Worm (Caenorhabditis elegans) whole organism, L4 larva: Measurements from ENCODE around the gene W04G3.7.

Experiments
- D1046.2 ChIP-seq: fragments of 200-800 bp; sonication (Bioruptor generic); IDR thresholded peaks from 2 replicates; pipeline ENCODE4 v1.3.6; 2022; ENCODE audit warnings: missing genetic modification characterization, missing compliant biosample characterization
- R02D3.7 ChIP-seq: fragments of 150-350 bp; sonication (generic microtip); optimal IDR thresholded peaks from 3 replicates; lab custom pipeline; 2014; ENCODE audit warnings: missing biosample characterization, missing genetic modification characterization
- Y105C5A.15 ChIP-seq: fragments of 200-800 bp; sonication (Bioruptor generic); IDR thresholded peaks from 2 replicates; pipeline ENCODE4 v1.3.6; 2022; ENCODE audit warnings: missing genetic modification characterization, missing compliant biosample characterization
- Y75B8A.6 ChIP-seq: fragments of 200-800 bp; sonication (Bioruptor generic); IDR thresholded peaks from 2 replicates; pipeline ENCODE4 v1.3.6; 2022; ENCODE audit warnings: missing genetic modification reagents, missing genetic modification characterization, missing compliant biosample characterization
- ZK337.2 ChIP-seq: fragments of 200-800 bp; sonication (Bioruptor generic); IDR thresholded peaks from 2 replicates; pipeline ENCODE4 v1.3.6; 2022; ENCODE audit warnings: missing genetic modification reagents, missing genetic modification characterization, missing compliant biosample characterization
- aha-1 ChIP-seq: fragments of 150-350 bp; peaks from one replicate; lab custom pipeline; 2014; ENCODE audit warnings: missing biosample characterization, missing genetic modification characterization
- ama-1 ChIP-seq: fragments of 150-350 bp; optimal IDR thresholded peaks from 2 replicates; lab custom pipeline; 2014; ENCODE audit warnings: inconsistent platforms, mixed read lengths
- attf-4 ChIP-seq: sonication (generic microtip); optimal IDR thresholded peaks from 3 replicates; lab custom pipeline; 2017; ENCODE audit warnings: missing biosample characterization, missing genetic modification characterization
- ceh-82 ChIP-seq: sonication (generic microtip); optimal IDR thresholded peaks from 2 replicates; lab custom pipeline; 2017; ENCODE audit warnings: missing biosample characterization, missing genetic modification characterization
- ces-1 ChIP-seq: fragments of 150-350 bp; sonication (generic microtip); optimal IDR thresholded peaks from 4 replicates; lab custom pipeline; 2014; ENCODE audit warnings: missing biosample characterization, missing genetic modification reagents, missing genetic modification characterization
- daf-16 ChIP-seq, 3 experiments: sonication (generic microtip); optimal IDR thresholded peaks; 2 replicates each; lab custom pipeline; 2016 to 2017; ENCODE audit warnings: missing genetic modification characterization in 3 of 3, missing genetic modification reagents in 3 of 3, mild to moderate bottlenecking in 2 of 3, missing compliant biosample characterization in 2 of 3, missing biosample characterization in 1 of 3, moderate library complexity in 1 of 3
- dve-1 ChIP-seq: sonication (generic microtip); optimal IDR thresholded peaks from 2 replicates; lab custom pipeline; 2017; ENCODE audit warnings: antibody characterized with exemption, mild to moderate bottlenecking, missing genetic modification characterization, missing compliant biosample characterization; ENCODE audit not compliant: insufficient read depth
- hlh-11 ChIP-seq: fragments of 200-800 bp; sonication (Bioruptor generic); optimal IDR thresholded peaks from 2 replicates; lab custom pipeline; 2018; ENCODE audit warnings: mild to moderate bottlenecking, missing genetic modification characterization, missing compliant biosample characterization
- hlh-30 ChIP-seq: sonication (generic microtip); optimal IDR thresholded peaks from 2 replicates; lab custom pipeline; 2017; ENCODE audit warnings: antibody characterized with exemption, mild to moderate bottlenecking, missing genetic modification characterization, missing compliant biosample characterization; ENCODE audit not compliant: insufficient read depth
- hmg-1.1 ChIP-seq: fragments of 200-800 bp; sonication (Bioruptor generic); IDR thresholded peaks from 2 replicates; pipeline ENCODE4 v1.3.6; 2022; ENCODE audit warnings: missing genetic modification reagents, missing genetic modification characterization, missing compliant biosample characterization
- lin-29 ChIP-seq: fragments of 200-800 bp; sonication (Bioruptor generic); IDR thresholded peaks from 2 replicates; pipeline ENCODE4 v1.3.6; 2022; ENCODE audit warnings: missing genetic modification reagents, missing genetic modification characterization, missing compliant biosample characterization
- lin-39 ChIP-seq: fragments of 150-350 bp; optimal IDR thresholded peaks from 2 replicates; lab custom pipeline; 2014; ENCODE audit warnings: missing biosample characterization, missing genetic modification reagents, missing genetic modification characterization
- lir-3 ChIP-seq: sonication (generic microtip); optimal IDR thresholded peaks from 2 replicates; lab custom pipeline; 2016; ENCODE audit warnings: mild to moderate bottlenecking, missing genetic modification characterization, missing compliant biosample characterization
- mdl-1 ChIP-seq, 2 experiments: fragments of 150-350 bp in 1 of 2; sonication (generic microtip) in 1 of 2; optimal IDR thresholded peaks; 2 replicates each; lab custom pipeline; 2014 to 2017; ENCODE audit warnings: missing biosample characterization in 2 of 2, missing genetic modification characterization in 2 of 2
- mdt-29 ChIP-seq: fragments of 200-800 bp; sonication (Bioruptor generic); IDR thresholded peaks from 2 replicates; pipeline ENCODE4 v1.3.6; 2022; ENCODE audit warnings: missing genetic modification reagents, missing genetic modification characterization, missing compliant biosample characterization
- mxl-3 ChIP-seq: fragments of 200-800 bp; sonication (Bioruptor generic); optimal IDR thresholded peaks from 2 replicates; lab custom pipeline; 2018; ENCODE audit warnings: mild to moderate bottlenecking, missing genetic modification characterization, missing compliant biosample characterization
- nhr-10 ChIP-seq: fragments of 150-350 bp; optimal IDR thresholded peaks from 2 replicates; lab custom pipeline; 2014; ENCODE audit warnings: missing biosample characterization, missing genetic modification characterization
- nhr-102 ChIP-seq: sonication (generic microtip); optimal IDR thresholded peaks from 2 replicates; lab custom pipeline; 2016; ENCODE audit warnings: mild to moderate bottlenecking, missing genetic modification characterization, moderate library complexity, missing compliant biosample characterization
- nhr-28 ChIP-seq: fragments of 150-350 bp; optimal IDR thresholded peaks from 2 replicates; lab custom pipeline; 2014; ENCODE audit warnings: missing biosample characterization, missing genetic modification characterization
- nhr-41 ChIP-seq: fragments of 200-800 bp; sonication (Bioruptor generic); IDR thresholded peaks from 2 replicates; pipeline ENCODE4 v1.3.6; 2022; ENCODE audit warnings: missing genetic modification reagents, missing genetic modification characterization, missing compliant biosample characterization
- nhr-48 ChIP-seq: sonication (generic microtip); optimal IDR thresholded peaks from 2 replicates; lab custom pipeline; 2016; ENCODE audit warnings: mild to moderate bottlenecking, missing genetic modification characterization, missing compliant biosample characterization
- nhr-6 ChIP-seq: fragments of 150-350 bp; optimal IDR thresholded peaks from 2 replicates; lab custom pipeline; 2014; ENCODE audit warnings: missing biosample characterization, missing genetic modification characterization
- nhr-77 ChIP-seq: fragments of 150-350 bp; optimal IDR thresholded peaks from 2 replicates; lab custom pipeline; 2014; ENCODE audit warnings: missing biosample characterization, missing genetic modification characterization
- pha-4 ChIP-seq, 2 experiments: fragments of 150-350 bp in 1 of 2; fragments of 200-800 bp in 1 of 2; sonication (Bioruptor generic) in 1 of 2; IDR thresholded peaks in 1 of 2; optimal IDR thresholded peaks in 1 of 2; 2 replicates each; pipeline versions ENCODE4 v1.3.6 to Lab custom; 2014 to 2022; ENCODE audit warnings: missing genetic modification characterization in 2 of 2, missing genetic modification reagents in 2 of 2, missing biosample characterization in 1 of 2, missing compliant biosample characterization in 1 of 2
- pqm-1 ChIP-seq: sonication (generic microtip); optimal IDR thresholded peaks from 2 replicates; lab custom pipeline; 2017; ENCODE audit warnings: missing biosample characterization, missing genetic modification characterization
- sdz-12 ChIP-seq: fragments of 200-800 bp; sonication (Bioruptor generic); optimal IDR thresholded peaks from 2 replicates; lab custom pipeline; 2018; ENCODE audit warnings: mild to moderate bottlenecking, missing genetic modification characterization, missing compliant biosample characterization
- spr-3 ChIP-seq: fragments of 200-800 bp; sonication (Bioruptor generic); optimal IDR thresholded peaks from 2 replicates; lab custom pipeline; 2018; ENCODE audit warnings: mild to moderate bottlenecking, missing genetic modification characterization, missing compliant biosample characterization
- tag-97 ChIP-seq: fragments of 200-800 bp; sonication (Bioruptor generic); IDR thresholded peaks from 2 replicates; pipeline ENCODE4 v1.3.6; 2022; ENCODE audit warnings: missing genetic modification characterization, missing compliant biosample characterization
- unc-130 ChIP-seq: sonication (generic microtip); optimal IDR thresholded peaks from 2 replicates; lab custom pipeline; 2016; ENCODE audit warnings: missing genetic modification reagents, missing genetic modification characterization, missing compliant biosample characterization
- unc-62 ChIP-seq, 3 experiments: fragments of 150-350 bp in 1 of 3; sonication (generic microtip); optimal IDR thresholded peaks in 2 of 3; peaks in 1 of 3; 1 replicate in 1 of 3; 2 replicates in 2 of 3; lab custom pipeline; 2014 to 2017; ENCODE audit warnings: missing biosample characterization in 3 of 3, missing genetic modification characterization in 3 of 3, missing genetic modification reagents in 3 of 3, missing genotype in 1 of 3
- vab-7 ChIP-seq: fragments of 200-800 bp; sonication (Bioruptor generic); IDR thresholded peaks from 2 replicates; pipeline ENCODE4 v1.3.6; 2022; ENCODE audit warnings: missing genetic modification reagents, missing genetic modification characterization, missing compliant biosample characterization
- zfp-2 ChIP-seq: sonication (generic microtip); optimal IDR thresholded peaks from 2 replicates; lab custom pipeline; 2016; ENCODE audit warnings: mild to moderate bottlenecking, missing genetic modification characterization, missing compliant biosample characterization
- zip-11 ChIP-seq: fragments of 200-800 bp; sonication (Bioruptor generic); IDR thresholded peaks from 2 replicates; pipeline ENCODE4 v1.3.6; 2022; ENCODE audit warnings: missing genetic modification characterization, missing compliant biosample characterization
- ztf-11 ChIP-seq: fragments of 150-350 bp; optimal IDR thresholded peaks from 2 replicates; lab custom pipeline; 2014; ENCODE audit warnings: missing biosample characterization, missing genetic modification characterization

W04G3.7 gene

DNA sequence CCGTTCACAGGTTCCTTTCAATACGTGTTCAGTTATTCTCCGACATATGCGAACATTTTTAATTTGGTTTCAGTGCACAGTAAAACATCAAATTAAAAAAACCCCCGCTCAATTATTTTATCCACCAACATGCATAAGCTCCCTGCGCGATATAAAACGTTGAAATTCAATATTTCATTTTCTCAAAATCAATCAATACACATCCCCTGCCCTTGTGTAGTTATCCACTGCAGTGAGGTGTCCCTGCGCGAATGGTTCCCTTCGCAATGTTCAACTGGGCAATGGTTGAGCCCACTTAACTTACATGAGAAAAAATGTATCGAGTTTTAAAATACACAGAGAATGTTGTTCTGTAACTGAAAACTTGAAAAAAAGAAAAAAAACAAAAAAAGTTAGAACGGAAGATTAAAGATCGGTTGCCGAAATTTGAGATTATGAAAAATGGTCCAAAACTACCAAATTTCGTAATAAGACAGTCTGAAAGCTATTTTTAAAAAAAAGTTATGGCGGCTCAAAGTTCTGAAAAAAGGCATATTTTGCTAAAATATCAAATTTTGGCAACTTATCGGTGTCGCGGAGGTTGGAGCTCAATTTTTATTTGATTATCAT, 9.0 kb upstream of the W04G3.7 start (continued):
- peak; percentile 100 for TF ChIP-seq nhr-77
- TF ChIP-seq zfp-2 (tag; lab: Kevin White, UChicago): peak; percentile 90
- TF ChIP-seq ama-1 (lab: Kevin White, UChicago): no peak
- peak; percentile 90 for TF ChIP-seq ceh-82
- peak; percentile 98 for TF ChIP-seq pha-4 (GFP tag; IDR thresholded peaks at IDR 0.05; lab: Robert Waterston, UW)
- peak; percentile 100 for TF ChIP-seq pha-4 (tag; optimal IDR thresholded peaks at IDR 0.05; lab: Kevin White, UChicago)
- peak; percentile 94 for TF ChIP-seq lir-3 (tag; lab: Kevin White, UChicago)

- TF ChIP-seq dve-1 (tag; lab: Kevin White, UChicago) (peak; percentile 46), nhr-41 (GFP tag; lab: Robert Waterston, UW) (no peak), nhr-28 (tag; lab: Kevin White, UChicago) (peak; percentile 5), nhr-6 (peak; percentile 15), nhr-10 (no peak), nhr-102 (no peak), vab-7 (GFP tag; lab: Robert Waterston, UW) (no peak), unc-62 (GFP tag; optimal IDR thresholded peaks at IDR 0.05 in 1 of 2; lab: Kevin White, UChicago) (peak in 1 of 2 experiments; percentile 77), unc-62 (tag; optimal IDR thresholded peaks at IDR 0.05; lab: Kevin White, UChicago) (no peak), pqm-1 (peak; percentile 46)
These were observed 3.9 kb upstream of the W04G3.7 start, which contains the start of gene W04G3.11 for ce11 chrX:11088952-11089351. Gene W04G3.11 (plus strand): TSS chrX:11089195.

DNA sequence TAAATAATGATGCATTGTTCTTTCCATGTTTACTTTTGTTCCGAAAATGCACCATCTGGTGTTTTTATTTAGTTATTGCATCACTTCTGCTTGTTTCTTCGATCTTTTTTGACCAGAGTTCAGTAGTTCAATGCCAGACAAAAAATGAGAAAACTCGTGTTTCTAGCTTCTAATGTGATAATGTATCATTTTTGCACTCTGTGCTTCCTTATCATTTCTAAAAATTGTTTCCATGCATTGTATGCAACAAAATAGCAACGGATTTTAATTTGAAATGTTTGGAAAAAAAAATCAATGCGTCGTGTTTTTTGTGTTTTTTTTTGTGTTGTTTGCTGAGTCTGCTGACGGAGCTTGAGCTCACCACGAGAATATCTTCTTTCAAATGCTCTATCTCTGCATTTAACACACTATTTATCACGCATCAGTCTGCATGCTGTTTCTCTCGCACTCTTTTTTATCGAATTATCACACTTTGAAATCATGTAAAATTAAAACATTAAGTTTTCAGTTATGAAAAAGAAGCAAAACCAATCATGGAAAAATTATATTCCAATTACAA, 4.8 kb downstream of the W04G3.7 start, which contains the start of gene sulp-7:
sulp-7 (plus strand) TSS at position 509 of the 559 bp plus-strand sequence.
- TF ChIP-seq unc-130 (GFP tag; lab: Kevin White, UChicago) (no peak), daf-16 (GFP tag; optimal IDR thresholded peaks at IDR 0.05; lab: Kevin White, UChicago) (peak in 1 of 2 experiments; percentile 20), daf-16 (tag; optimal IDR thresholded peaks at IDR 0.05; lab: Kevin White, UChicago) (peak; percentile 44), hmg-1.1 (no peak), sdz-12 (GFP tag; lab: Kevin White, UChicago) (no peak), mxl-3 (GFP tag; lab: Kevin White, UChicago) (peak; percentile 9), lin-29 (GFP tag; lab: Robert Waterston, UW) (no peak), hlh-11 (tag; lab: Kevin White, UChicago) (peak; percentile 11), aha-1 (tag; lab: Kevin White, UChicago) (no peak), hlh-30 (tag; lab: Kevin White, UChicago) (peak; percentile 65), unc-62 (GFP tag; optimal IDR thresholded peaks at IDR 0.05 in 1 of 2; lab: Kevin White, UChicago) (no peak), unc-62 (tag; optimal IDR thresholded peaks at IDR 0.05; lab: Kevin White, UChicago) (no peak), mdt-29 (no peak), nhr-28 (tag; lab: Kevin White, UChicago) (peak; percentile 44), pqm-1 (peak; percentile 33)

ce11 chrX:11079667-11080066, 5.4 kb downstream of the W04G3.7 start, which contains the start of gene W04G3.13:
Gene W04G3.13 (minus strand): TSS chrX:11079767.
- TF ChIP-seq mdl-1 (tag; optimal IDR thresholded peaks at IDR 0.05; lab: Kevin White, UChicago): no peak
- no peak for TF ChIP-seq ztf-11
- TF ChIP-seq pqm-1: no peak
- no peak for TF ChIP-seq R02D3.7 (tag; lab: Kevin White, UChicago)
- TF ChIP-seq D1046.2 (GFP tag; lab: Robert Waterston, UW): no peak
- TF ChIP-seq tag-97 (GFP tag; lab: Robert Waterston, UW): no peak
- no peak for TF ChIP-seq ZK337.2 (GFP tag; lab: Robert Waterston, UW)
- no peak for TF ChIP-seq nhr-48 (tag; lab: Kevin White, UChicago)
- no peak for TF ChIP-seq Y105C5A.15 (GFP tag; lab: Robert Waterston, UW)
- no peak for TF ChIP-seq ces-1 (GFP tag; lab: Kevin White, UChicago)
- TF ChIP-seq spr-3 (GFP tag; lab: Kevin White, UChicago): no peak
- TF ChIP-seq zip-11: no peak
- TF ChIP-seq lin-39 (tag; lab: Kevin White, UChicago): no peak
- no peak for TF ChIP-seq Y75B8A.6 (GFP tag; lab: Robert Waterston, UW)
- no peak for TF ChIP-seq unc-62 (GFP tag; optimal IDR thresholded peaks at IDR 0.05 in 1 of 2; lab: Kevin White, UChicago)
- TF ChIP-seq unc-62 (tag; optimal IDR thresholded peaks at IDR 0.05; lab: Kevin White, UChicago): no peak
- no peak for TF ChIP-seq hlh-30 (tag; lab: Kevin White, UChicago)
- TF ChIP-seq lir-3 (tag; lab: Kevin White, UChicago): no peak
- TF ChIP-seq attf-4 (tag; lab: Kevin White, UChicago): no peak
